Worm (Caenorhabditis elegans) whole organism, L2 larva: Measurements from ENCODE around the gene memb-1.

Source experiments
- ama-1 ChIP-seq: fragments of 150-350 bp; optimal IDR thresholded peaks from 2 replicates; lab custom pipeline; 2018; ENCODE audit warnings: inconsistent platforms
- elt-3 ChIP-seq: sonication (generic microtip); optimal IDR thresholded peaks from 2 replicates; lab custom pipeline; 2017; ENCODE audit warnings: missing biosample characterization, missing genetic modification characterization
- mab-5 ChIP-seq: fragments of 150-350 bp; optimal IDR thresholded peaks from 2 replicates; lab custom pipeline; 2014; ENCODE audit warnings: missing biosample characterization, missing genetic modification characterization
- nhr-12 ChIP-seq: fragments of 150-350 bp; optimal IDR thresholded peaks from 2 replicates; lab custom pipeline; 2014; ENCODE audit warnings: missing biosample characterization, missing genetic modification characterization
- nhr-21 ChIP-seq: fragments of 150-350 bp; optimal IDR thresholded peaks from 2 replicates; lab custom pipeline; 2014; ENCODE audit warnings: missing biosample characterization, missing genetic modification characterization
- nhr-237 ChIP-seq: fragments of 150-350 bp; optimal IDR thresholded peaks from 2 replicates; lab custom pipeline; 2014; ENCODE audit warnings: missing biosample characterization, missing genetic modification characterization
- nhr-77 ChIP-seq: fragments of 150-350 bp; optimal IDR thresholded peaks from 2 replicates; lab custom pipeline; 2014; ENCODE audit warnings: missing biosample characterization, missing genetic modification characterization
- unc-39 ChIP-seq: fragments of 150-350 bp; optimal IDR thresholded peaks from 2 replicates; lab custom pipeline; 2014; ENCODE audit warnings: missing biosample characterization, missing genetic modification characterization
- unc-55 ChIP-seq: fragments of 150-350 bp; sonication (generic microtip); optimal IDR thresholded peaks from 3 replicates; lab custom pipeline; 2014; ENCODE audit warnings: missing biosample characterization, missing genetic modification reagents, missing genetic modification characterization
- unc-62 ChIP-seq: fragments of 150-350 bp; optimal IDR thresholded peaks from 2 replicates; lab custom pipeline; 2014; ENCODE audit warnings: missing biosample characterization, missing genetic modification reagents, missing genetic modification characterization
- zag-1 ChIP-seq: fragments of 150-350 bp; optimal IDR thresholded peaks from 2 replicates; lab custom pipeline; 2014; ENCODE audit warnings: missing biosample characterization, missing genetic modification characterization

ce11 chrX:9483754-9484153 is 42.4 kb upstream of the memb-1 start:
- TF ChIP-seq unc-39 (tag; lab: Kevin White, UChicago), result no peak
- no peak for TF ChIP-seq elt-3 (tag; lab: Kevin White, UChicago)
- no peak for TF ChIP-seq unc-62 (GFP tag; lab: Kevin White, UChicago)
- TF ChIP-seq ama-1, result no peak
- TF ChIP-seq nhr-77, result no peak
- no peak for TF ChIP-seq unc-55 (GFP tag; lab: Kevin White, UChicago)
- no peak for TF ChIP-seq nhr-21 (tag; lab: Kevin White, UChicago)
- no peak for TF ChIP-seq nhr-237 (tag; lab: Kevin White, UChicago)
- TF ChIP-seq mab-5 (tag; lab: Kevin White, UChicago), result no peak
- no peak for TF ChIP-seq nhr-12 (tag; lab: Kevin White, UChicago)
- TF ChIP-seq zag-1 (tag; lab: Kevin White, UChicago), result no peak
